Worm (Caenorhabditis elegans): ENCODE data around the gene Y54F10BM.6.

Y54F10BM.6 gene

DNA sequence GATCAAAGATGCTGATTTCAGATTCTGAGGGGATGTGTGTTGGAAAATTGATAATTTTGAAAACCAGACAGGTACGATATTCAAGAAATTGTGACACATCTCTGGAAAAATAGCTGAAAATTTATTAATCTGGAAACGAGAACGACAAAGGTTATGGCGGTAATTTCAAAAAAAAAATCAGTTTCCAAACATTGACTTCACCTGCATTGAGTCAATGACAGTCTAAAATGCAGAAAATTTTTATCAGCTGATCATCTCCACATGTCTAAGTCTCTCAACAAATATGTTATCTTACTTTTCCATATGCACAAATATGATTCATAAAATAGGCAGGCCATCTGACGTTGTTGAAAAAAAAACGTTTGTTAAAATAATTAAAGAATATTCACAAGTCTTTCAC is 9.0 kb downstream of the Y54F10BM.6 start, which contains the start of gene fbxa-48:
Gene fbxa-48 (minus strand): TSS at position 101 of the 400 bp plus-strand sequence.
- TF ChIP-seq elt-2 (tag; optimal IDR thresholded peaks at IDR 0.05) (peak; percentile 38), jun-1 (tag; optimal IDR thresholded peaks at IDR 0.05) (no peak), pqm-1 (tag; optimal IDR thresholded peaks at IDR 0.05) (peak; percentile 2), nhr-28 (tag; optimal IDR thresholded peaks at IDR 0.05) (no peak), nfya-1 (tag; optimal IDR thresholded peaks at IDR 0.05; ENCODE audit: insufficient read depth) (no peak)

DNA sequence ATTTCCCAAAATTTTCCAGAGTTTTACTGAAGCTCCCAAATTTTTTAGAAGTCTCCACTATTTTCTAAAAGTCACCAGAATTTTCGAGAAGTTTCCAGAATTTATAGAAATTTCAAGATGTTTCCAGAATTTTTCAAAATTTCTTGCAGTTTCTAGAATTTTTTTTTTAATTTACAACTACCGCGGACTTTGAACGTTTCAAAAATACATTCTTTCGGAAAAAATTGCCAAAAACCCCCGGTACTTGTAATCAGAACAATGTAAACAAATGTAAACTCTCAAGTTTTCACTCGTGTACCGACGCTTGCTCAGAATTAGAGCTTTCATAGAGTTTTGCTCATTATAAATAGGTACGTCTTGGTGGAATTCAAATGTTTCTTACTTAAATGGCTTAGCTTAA is 9.7 kb downstream of the Y54F10BM.6 start, which contains the start of gene fbxa-39:
Gene fbxa-39 (plus strand): TSS at position 301 of the 400 bp plus-strand sequence.
- TF ChIP-seq sea-2 (GFP tag; optimal IDR thresholded peaks at IDR 0.05) (no peak), nfya-1 (tag; optimal IDR thresholded peaks at IDR 0.05; ENCODE audit: insufficient read depth) (no peak)

DNA sequence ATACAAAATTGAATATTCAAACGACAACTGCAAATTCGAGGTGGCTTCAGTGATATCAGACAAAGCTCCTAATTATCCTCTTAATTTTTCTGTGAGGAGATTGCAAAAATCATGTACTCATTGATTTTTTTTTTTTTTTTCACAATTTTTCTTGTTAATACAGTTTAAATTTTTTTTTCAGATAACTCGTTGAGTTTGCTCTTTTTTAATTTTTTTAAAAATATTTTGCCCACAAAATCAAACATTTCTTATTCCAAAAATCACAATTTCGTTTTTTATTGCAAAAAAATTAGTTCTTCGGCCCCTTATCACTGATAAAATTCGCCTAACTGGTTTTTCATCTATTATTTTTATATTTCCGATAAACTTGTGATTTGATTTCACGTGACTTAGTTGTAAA is 13.8 kb downstream of the Y54F10BM.6 start, which contains the start of gene Y54F10BM.21:
Gene Y54F10BM.21 (plus strand): TSS at position 301 of the 400 bp plus-strand sequence.
- no peak for TF ChIP-seq fos-1 (tag; optimal IDR thresholded peaks at IDR 0.05)
- TF ChIP-seq skn-1 (tag; optimal IDR thresholded peaks at IDR 0.05): no peak
- TF ChIP-seq nhr-25 (tag; optimal IDR thresholded peaks at IDR 0.05): no peak
- TF ChIP-seq pqm-1 (tag; optimal IDR thresholded peaks at IDR 0.05): no peak
- no peak for TF ChIP-seq aly-2 (tag; optimal IDR thresholded peaks at IDR 0.05)
- TF ChIP-seq lin-15B (tag; optimal IDR thresholded peaks at IDR 0.05): no peak
- TF ChIP-seq sea-2 (GFP tag; optimal IDR thresholded peaks at IDR 0.05): no peak
- no peak for TF ChIP-seq nhr-237 (tag; optimal IDR thresholded peaks at IDR 0.05)
- no peak for TF ChIP-seq egl-27 (tag; optimal IDR thresholded peaks at IDR 0.05)
- no peak for TF ChIP-seq jun-1 (tag; optimal IDR thresholded peaks at IDR 0.05)
- no peak for TF ChIP-seq ceh-16 (tag; optimal IDR thresholded peaks at IDR 0.05)
- no peak for TF ChIP-seq nhr-77 (tag; optimal IDR thresholded peaks at IDR 0.05)
- TF ChIP-seq ceh-82 (tag; optimal IDR thresholded peaks at IDR 0.05): no peak
- no peak for TF ChIP-seq daf-12 (tag; optimal IDR thresholded peaks at IDR 0.05)
- TF ChIP-seq ZK546.5 (tag; optimal IDR thresholded peaks at IDR 0.05): no peak
- TF ChIP-seq ama-1 (optimal IDR thresholded peaks at IDR 0.05): no peak
- TF ChIP-seq hmg-11 (tag; optimal IDR thresholded peaks at IDR 0.05): no peak
- TF ChIP-seq pha-4 (tag; optimal IDR thresholded peaks at IDR 0.05): no peak
- no peak for TF ChIP-seq nhr-76 (tag; optimal IDR thresholded peaks at IDR 0.05)

DNA sequence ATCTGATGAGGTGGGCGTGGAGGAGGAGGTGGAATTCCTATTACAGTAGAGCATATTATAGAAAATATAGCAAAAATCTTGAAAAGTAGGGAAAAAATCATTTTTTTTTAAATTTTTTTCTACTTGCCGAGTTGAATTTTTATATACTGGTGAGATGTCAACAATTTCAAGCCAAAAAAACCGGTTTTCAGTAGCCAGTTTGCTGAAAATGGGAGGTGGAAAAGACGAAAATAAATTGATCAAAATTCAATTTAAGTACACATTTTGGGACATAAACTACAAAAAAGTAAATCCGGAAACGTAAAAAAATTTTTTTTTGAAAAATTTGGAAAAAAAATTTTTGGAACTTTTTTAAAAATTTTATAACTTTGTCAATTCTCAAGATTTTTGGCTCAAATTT is 16.4 kb downstream of the Y54F10BM.6 start, which contains the start of gene Y54F10BM.23:
Gene Y54F10BM.23 (minus strand): TSS at position 101 of the 400 bp plus-strand sequence.
- no peak for TF ChIP-seq skn-1 (tag; optimal IDR thresholded peaks at IDR 0.05)
- no peak for TF ChIP-seq lin-39 (tag; optimal IDR thresholded peaks at IDR 0.05)
- no peak for TF ChIP-seq aly-2 (tag; optimal IDR thresholded peaks at IDR 0.05)
- no peak for TF ChIP-seq ceh-16 (tag; optimal IDR thresholded peaks at IDR 0.05)
- TF ChIP-seq egl-27 (tag; optimal IDR thresholded peaks at IDR 0.05): no peak
- TF ChIP-seq egl-5 (tag; optimal IDR thresholded peaks at IDR 0.05): no peak
- no peak for TF ChIP-seq daf-12 (tag; optimal IDR thresholded peaks at IDR 0.05)
- TF ChIP-seq ceh-28 (tag; optimal IDR thresholded peaks at IDR 0.05): no peak
- TF ChIP-seq fos-1 (tag; optimal IDR thresholded peaks at IDR 0.05): no peak
- no peak for TF ChIP-seq nhr-67 (tag; optimal IDR thresholded peaks at IDR 0.05)
- no peak for TF ChIP-seq fkh-2 (tag; optimal IDR thresholded peaks at IDR 0.05)
- no peak for TF ChIP-seq unc-39 (tag; optimal IDR thresholded peaks at IDR 0.05)
- no peak for TF ChIP-seq lin-15B (tag; optimal IDR thresholded peaks at IDR 0.05)
- TF ChIP-seq mml-1 (tag; optimal IDR thresholded peaks at IDR 0.05): no peak
- TF ChIP-seq nhr-43 (tag; optimal IDR thresholded peaks at IDR 0.05; ENCODE audit: poor library complexity, severe bottlenecking): no peak
- TF ChIP-seq elt-2 (tag; optimal IDR thresholded peaks at IDR 0.05): no peak
- TF ChIP-seq nhr-25 (tag; optimal IDR thresholded peaks at IDR 0.05): no peak

DNA sequence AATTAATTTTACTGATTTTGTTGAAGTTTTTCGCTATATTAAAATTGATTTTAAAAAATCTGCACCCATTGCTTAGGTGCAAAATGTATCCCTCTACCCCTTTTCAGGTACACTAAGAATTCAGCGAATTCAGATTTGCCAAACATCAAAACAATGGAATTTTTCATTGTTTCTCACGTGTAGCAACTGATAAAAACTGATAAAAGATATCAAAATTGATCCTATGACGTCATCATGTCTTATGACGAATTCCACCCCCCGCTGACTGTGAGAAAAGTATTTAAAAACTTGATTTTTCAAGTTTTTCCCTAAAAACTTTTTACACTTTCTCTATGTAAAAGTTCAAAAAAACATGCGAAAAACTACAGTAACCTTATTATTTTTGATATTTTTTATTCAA is 17.5 kb downstream of the Y54F10BM.6 start, which contains the start of gene Y54F10BM.22:
Gene Y54F10BM.22 (plus strand): TSS at position 331 of the 400 bp plus-strand sequence.
- TF ChIP-seq fkh-10 (GFP tag; optimal IDR thresholded peaks at IDR 0.05) (no peak), unc-62 (GFP tag; optimal IDR thresholded peaks at IDR 0.05) (no peak), zag-1 (tag; optimal IDR thresholded peaks at IDR 0.05) (no peak), unc-39 (tag; optimal IDR thresholded peaks at IDR 0.05) (no peak), elt-2 (tag; optimal IDR thresholded peaks at IDR 0.05) (no peak)
